Worm (Caenorhabditis elegans): ENCODE measurements around the gene T06C12.11.

Gene T06C12.11

DNA sequence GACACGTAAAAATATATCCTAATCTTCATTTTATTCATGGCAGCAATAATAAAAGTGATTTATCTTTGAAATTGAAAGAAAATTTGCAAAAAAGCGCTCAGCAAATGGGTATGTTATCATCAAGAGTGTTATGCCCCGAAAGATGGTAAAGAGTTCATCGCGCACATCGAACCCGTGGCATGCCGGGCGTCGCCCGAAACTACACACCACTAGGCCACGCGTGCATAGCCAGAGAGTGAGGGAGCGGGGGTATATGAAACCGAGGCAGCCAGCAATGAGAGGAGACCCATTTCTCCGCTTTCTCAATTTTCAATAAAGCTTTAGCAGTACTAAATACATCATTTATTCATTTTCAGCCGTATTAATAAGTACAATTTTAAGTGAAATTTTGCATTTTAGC lies 19.0 kb upstream of the T06C12.11 start (continued):
- TF ChIP-seq attf-6 (GFP tag; IDR thresholded peaks at IDR 0.05) (peak; percentile 85), F33H1.4 (GFP tag; IDR thresholded peaks at IDR 0.05) (peak; percentile 52), attf-3 (GFP tag; conservative IDR thresholded peaks at IDR 0.05) (peak; percentile 67), F39B2.1 (GFP tag; IDR thresholded peaks at IDR 0.05) (no peak), sptf-2 (GFP tag; optimal IDR thresholded peaks at IDR 0.05) (peak; percentile 91), let-607 (tag; optimal IDR thresholded peaks at IDR 0.05) (peak; percentile 71 to 75), somi-1 (GFP tag; optimal IDR thresholded peaks at IDR 0.05) (peak; percentile 87), ceh-79 (tag; optimal IDR thresholded peaks at IDR 0.05) (peak; percentile 97), zim-3 (tag; optimal IDR thresholded peaks at IDR 0.05) (peak; percentile 98), let-526 (GFP tag; IDR thresholded peaks at IDR 0.05) (peak; percentile 89), snpc-3.4 (tag; optimal IDR thresholded peaks at IDR 0.05) (peak; percentile 93), snpc-1.3 (tag; optimal IDR thresholded peaks at IDR 0.05; ENCODE audit: insufficient read depth) (peak; percentile 94), pbrm-1 (GFP tag; IDR thresholded peaks at IDR 0.05) (peak; percentile 91), F23B12.7 (tag; optimal IDR thresholded peaks at IDR 0.05; ENCODE audit: insufficient read depth) (peak; percentile 98), lag-1 (GFP tag; IDR thresholded peaks at IDR 0.05) (0 out of 2 replicates have a peak, but pooled peaks have one; percentile 63), hsf-1 (GFP tag; IDR thresholded peaks at IDR 0.05) (peak; percentile 67; the same call in 1 of the 2 replicates), Y56A3A.18 (GFP tag; IDR thresholded peaks at IDR 0.05) (peak; percentile 91), rec-8 (tag; optimal IDR thresholded peaks at IDR 0.05) (peak; percentile 94 to 98), madf-3 (GFP tag; IDR thresholded peaks at IDR 0.05) (peak; percentile 88), unc-62 (GFP tag; optimal IDR thresholded peaks at IDR 0.05) (no peak), rcor-1 (GFP tag; IDR thresholded peaks at IDR 0.05) (peak; percentile 87), pha-4 (tag; optimal IDR thresholded peaks at IDR 0.05) (no peak), lin-40 (tag; optimal IDR thresholded peaks at IDR 0.05) (no peak), nfyb-1 (GFP tag; IDR thresholded peaks at IDR 0.05) (peak; percentile 94), madf-6 (GFP tag; IDR thresholded peaks at IDR 0.05) (peak; percentile 81), cebp-1 (GFP tag; IDR thresholded peaks at IDR 0.05) (peak; percentile 68; the same call in 1 of the 2 replicates), cebp-1 (tag; optimal IDR thresholded peaks at IDR 0.05) (peak; percentile 90), F49E8.2 (tag; optimal IDR thresholded peaks at IDR 0.05; ENCODE audit: insufficient read depth) (peak; percentile 51), B0019.2 (GFP tag; conservative IDR thresholded peaks at IDR 0.05) (0 out of 2 replicates have a peak, but pooled peaks have one; percentile 36), nhr-120 (GFP tag; IDR thresholded peaks at IDR 0.05) (peak; percentile 95), mcd-1 (GFP tag; IDR thresholded peaks at IDR 0.05) (peak; percentile 84), ZK185.1 (tag; optimal IDR thresholded peaks at IDR 0.05; ENCODE audit: poor library complexity, severe bottlenecking) (peak; percentile 95), nhr-90 (tag; optimal IDR thresholded peaks at IDR 0.05) (peak; percentile 98), egl-44 (GFP tag; IDR thresholded peaks at IDR 0.05) (peak; percentile 96), ccch-3 (GFP tag; optimal IDR thresholded peaks at IDR 0.05) (peak; percentile 70), Y67H2A.10 (GFP tag; conservative IDR thresholded peaks at IDR 0.05) (no peak), xnd-1 (tag; optimal IDR thresholded peaks at IDR 0.05) (peak; percentile 12), madf-8 (GFP tag; conservative IDR thresholded peaks at IDR 0.05) (peak; percentile 43), ceh-100 (GFP tag; IDR thresholded peaks at IDR 0.05) (peak; percentile 81), F22D6.2 (tag; optimal IDR thresholded peaks at IDR 0.05) (peak; percentile 67), ceh-91 (GFP tag; IDR thresholded peaks at IDR 0.05) (peak; percentile 71), T07F8.4 (tag; optimal IDR thresholded peaks at IDR 0.05) (peak; percentile 88), tbx-9 (tag; optimal IDR thresholded peaks at IDR 0.05; ENCODE audit: borderline replicate concordance) (peak; percentile 96), ceh-27 (GFP tag; optimal IDR thresholded peaks at IDR 0.05) (peak; percentile 90), attf-5 (GFP tag; optimal IDR thresholded peaks at IDR 0.05) (peak; percentile 87), ets-4 (GFP tag; optimal IDR thresholded peaks at IDR 0.05) (peak; percentile 90), cebp-2 (GFP tag; IDR thresholded peaks at IDR 0.05) (peak; percentile 96)
